Fruit fly (Drosophila melanogaster): ENCODE results near the gene CG13995.

DNA sequence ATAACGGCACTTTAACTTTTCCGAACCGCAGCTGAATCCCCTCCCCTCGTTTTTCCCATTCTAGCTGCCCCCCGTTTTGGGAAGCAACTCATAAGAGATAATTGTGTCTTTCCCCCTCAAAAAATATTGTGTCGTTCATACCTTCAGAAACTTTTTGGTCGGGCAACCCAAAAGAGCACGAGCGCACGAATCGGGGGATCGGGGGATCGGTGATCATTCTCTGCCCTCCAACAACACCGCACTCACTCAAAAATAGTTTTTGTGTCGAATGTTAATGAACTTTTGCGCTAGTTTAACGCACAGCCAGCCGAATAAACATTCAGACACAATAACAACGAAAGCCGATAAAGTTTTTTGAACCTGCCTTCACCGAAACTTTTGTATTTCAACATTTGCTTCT, 36.3 kb downstream of the CG13995 start:
- TF ChIP-seq dmrt93B (GFP tag; optimal IDR thresholded peaks at IDR 0.05) (no peak), N (GFP tag; optimal IDR thresholded peaks at IDR 0.05) (no peak), GATAd (GFP tag; optimal IDR thresholded peaks at IDR 0.05) (no peak), br (GFP tag; optimal IDR thresholded peaks at IDR 0.05) (no peak), ey (GFP tag; optimal IDR thresholded peaks at IDR 0.05) (no peak), Abd-B (GFP tag; optimal IDR thresholded peaks at IDR 0.05) (no peak), usp (GFP tag; optimal IDR thresholded peaks at IDR 0.05) (no peak)

Data from whole organism, wandering third instar larva.